Worm (Caenorhabditis elegans): ENCODE results near the gene sft-4.

- no peak for TF ChIP-seq che-1 (tag; optimal IDR thresholded peaks at IDR 0.05)
- no peak for TF ChIP-seq elt-2 (tag; optimal IDR thresholded peaks at IDR 0.05)
- TF ChIP-seq nhr-11 (tag; optimal IDR thresholded peaks at IDR 0.05) = no peak
- TF ChIP-seq hlh-13 (GFP tag; optimal IDR thresholded peaks at IDR 0.05) = no peak
- TF ChIP-seq rnt-1 (tag; optimal IDR thresholded peaks at IDR 0.05) = peak; percentile 4
Observed at ce11 chrX:5728956-5729467, 51.5 kb downstream of the sft-4 start.

Measured in whole organism, late embryonic.